Worm (Caenorhabditis elegans) whole organism, L4 larva: Measurements from ENCODE around the gene C16D9.5.

Source experiments
- F49E8.2 ChIP-seq: sonication (generic microtip); optimal IDR thresholded peaks from 2 replicates; lab custom pipeline; 2016; ENCODE audit warnings: missing compliant biosample characterization, mild to moderate bottlenecking, missing genetic modification characterization, borderline replicate concordance
- T20F7.1 ChIP-seq: fragments of 200-800 bp; sonication (Bioruptor generic); optimal IDR thresholded peaks from 2 replicates; lab custom pipeline; 2018; ENCODE audit warnings: mild to moderate bottlenecking, missing genetic modification characterization, missing compliant biosample characterization
- Y48G9A.11 ChIP-seq: fragments of 200-800 bp; sonication (Bioruptor generic); IDR thresholded peaks from 2 replicates; pipeline ENCODE4 v1.3.6; 2022; ENCODE audit warnings: missing genetic modification reagents, missing genetic modification characterization, missing compliant biosample characterization
- Y75B8A.6 ChIP-seq: fragments of 200-800 bp; sonication (Bioruptor generic); IDR thresholded peaks from 2 replicates; pipeline ENCODE4 v1.3.6; 2022; ENCODE audit warnings: missing genetic modification reagents, missing genetic modification characterization, missing compliant biosample characterization
- aha-1 ChIP-seq: fragments of 150-350 bp; peaks from one replicate; lab custom pipeline; 2014; ENCODE audit warnings: missing biosample characterization, missing genetic modification characterization
- ama-1 ChIP-seq: fragments of 150-350 bp; optimal IDR thresholded peaks from 2 replicates; lab custom pipeline; 2014; ENCODE audit warnings: inconsistent platforms, mixed read lengths
- ceh-28 ChIP-seq: fragments of 150-350 bp; optimal IDR thresholded peaks from 2 replicates; lab custom pipeline; 2014; ENCODE audit warnings: missing biosample characterization, missing genetic modification reagents, missing genetic modification characterization
- ceh-32 ChIP-seq: sonication (generic microtip); optimal IDR thresholded peaks from 2 replicates; lab custom pipeline; 2016; ENCODE audit warnings: mild to moderate bottlenecking, missing genetic modification characterization, missing compliant biosample characterization; ENCODE audit not compliant: poor library complexity
- daf-12 ChIP-seq: fragments of 150-350 bp; optimal IDR thresholded peaks from 2 replicates; lab custom pipeline; 2014; ENCODE audit warnings: missing biosample characterization, missing genetic modification reagents, missing genetic modification characterization
- daf-16 ChIP-seq, 3 experiments: sonication (generic microtip); optimal IDR thresholded peaks; 2 replicates each; lab custom pipeline; 2016 to 2017; ENCODE audit warnings: missing genetic modification characterization in 3 of 3, missing genetic modification reagents in 3 of 3, mild to moderate bottlenecking in 2 of 3, missing compliant biosample characterization in 2 of 3, missing biosample characterization in 1 of 3, moderate library complexity in 1 of 3
- dmd-6 ChIP-seq: fragments of 200-800 bp; sonication (Bioruptor generic); IDR thresholded peaks from 2 replicates; pipeline ENCODE4 v1.3.6; 2022; ENCODE audit warnings: missing genetic modification reagents, missing genetic modification characterization, missing compliant biosample characterization
- dpl-1 ChIP-seq: fragments of 150-350 bp; optimal IDR thresholded peaks from 2 replicates; lab custom pipeline; 2014; ENCODE audit warnings: missing biosample characterization, missing genetic modification reagents, missing genetic modification characterization
- dve-1 ChIP-seq: sonication (generic microtip); optimal IDR thresholded peaks from 2 replicates; lab custom pipeline; 2017; ENCODE audit warnings: antibody characterized with exemption, mild to moderate bottlenecking, missing genetic modification characterization, missing compliant biosample characterization; ENCODE audit not compliant: insufficient read depth
- fkh-10 ChIP-seq: fragments of 150-350 bp; optimal IDR thresholded peaks from 2 replicates; lab custom pipeline; 2014; ENCODE audit warnings: missing biosample characterization, missing genetic modification reagents, missing genetic modification characterization
- hif-1 ChIP-seq, 2 experiments: sonication (generic microtip); optimal IDR thresholded peaks; 2 replicates each; lab custom pipeline; 2016 to 2017; ENCODE audit warnings: missing compliant biosample characterization in 2 of 2, missing genetic modification characterization in 2 of 2, missing genetic modification reagents in 2 of 2, missing genotype in 2 of 2, mild to moderate bottlenecking in 1 of 2
- hlh-11 ChIP-seq: fragments of 200-800 bp; sonication (Bioruptor generic); optimal IDR thresholded peaks from 2 replicates; lab custom pipeline; 2018; ENCODE audit warnings: mild to moderate bottlenecking, missing genetic modification characterization, missing compliant biosample characterization
- hlh-30 ChIP-seq: sonication (generic microtip); optimal IDR thresholded peaks from 2 replicates; lab custom pipeline; 2017; ENCODE audit warnings: antibody characterized with exemption, mild to moderate bottlenecking, missing genetic modification characterization, missing compliant biosample characterization; ENCODE audit not compliant: insufficient read depth
- lin-1 ChIP-seq: fragments of 200-800 bp; sonication (Bioruptor generic); IDR thresholded peaks from 2 replicates; pipeline ENCODE4 v1.3.6; 2022; ENCODE audit warnings: missing genetic modification reagents, missing genetic modification characterization, missing compliant biosample characterization
- lin-15B ChIP-seq: fragments of 150-350 bp; sonication (generic microtip); optimal IDR thresholded peaks from 3 replicates; lab custom pipeline; 2014; ENCODE audit warnings: missing biosample characterization, missing genetic modification characterization
- lin-38 ChIP-seq: fragments of 200-800 bp; sonication (Bioruptor generic); IDR thresholded peaks from 2 replicates; pipeline ENCODE4 v1.3.6; 2022; ENCODE audit warnings: missing genetic modification reagents, missing genetic modification characterization, missing compliant biosample characterization
- lsy-2 ChIP-seq, 2 experiments: fragments of 150-350 bp in 1 of 2; sonication (generic microtip) in 1 of 2; optimal IDR thresholded peaks; 2 replicates each; lab custom pipeline; 2014 to 2017; ENCODE audit warnings: missing biosample characterization in 2 of 2, missing genetic modification characterization in 2 of 2
- mdt-29 ChIP-seq: fragments of 200-800 bp; sonication (Bioruptor generic); IDR thresholded peaks from 2 replicates; pipeline ENCODE4 v1.3.6; 2022; ENCODE audit warnings: missing genetic modification reagents, missing genetic modification characterization, missing compliant biosample characterization
- mep-1 ChIP-seq: fragments of 150-350 bp; sonication (generic microtip); optimal IDR thresholded peaks from 3 replicates; lab custom pipeline; 2014; ENCODE audit warnings: missing biosample characterization, missing genetic modification characterization
- mes-2 ChIP-seq: sonication (generic microtip); optimal IDR thresholded peaks from 2 replicates; lab custom pipeline; 2016; ENCODE audit warnings: missing genotype, mild to moderate bottlenecking, missing genetic modification characterization, missing compliant biosample characterization; ENCODE audit not compliant: poor library complexity, severe bottlenecking
- mxl-3 ChIP-seq: fragments of 200-800 bp; sonication (Bioruptor generic); optimal IDR thresholded peaks from 2 replicates; lab custom pipeline; 2018; ENCODE audit warnings: mild to moderate bottlenecking, missing genetic modification characterization, missing compliant biosample characterization
- nhr-111 ChIP-seq: fragments of 200-800 bp; sonication (Bioruptor generic); optimal IDR thresholded peaks from 2 replicates; lab custom pipeline; 2018; ENCODE audit warnings: mild to moderate bottlenecking, missing genetic modification characterization, missing compliant biosample characterization
- nhr-28 ChIP-seq: fragments of 150-350 bp; optimal IDR thresholded peaks from 2 replicates; lab custom pipeline; 2014; ENCODE audit warnings: missing biosample characterization, missing genetic modification characterization
- php-3 ChIP-seq: fragments of 200-800 bp; sonication (Bioruptor generic); IDR thresholded peaks from 2 replicates; pipeline ENCODE4 v1.3.6; 2022; ENCODE audit warnings: missing genetic modification reagents, missing genetic modification characterization, missing compliant biosample characterization
- pqm-1 ChIP-seq: sonication (generic microtip); optimal IDR thresholded peaks from 2 replicates; lab custom pipeline; 2017; ENCODE audit warnings: missing biosample characterization, missing genetic modification characterization
- rbr-2 ChIP-seq: sonication (generic microtip); optimal IDR thresholded peaks from 2 replicates; lab custom pipeline; 2016; ENCODE audit warnings: missing genotype, missing genetic modification characterization, missing compliant biosample characterization
- tra-1 ChIP-seq: fragments of 200-800 bp; sonication (Bioruptor generic); IDR thresholded peaks from 2 replicates; pipeline ENCODE4 v1.3.6; 2022; ENCODE audit warnings: missing genetic modification reagents, missing genetic modification characterization, missing compliant biosample characterization
- unc-62 ChIP-seq, 3 experiments: fragments of 150-350 bp in 1 of 3; sonication (generic microtip); optimal IDR thresholded peaks in 2 of 3; peaks in 1 of 3; 1 replicate in 1 of 3; 2 replicates in 2 of 3; lab custom pipeline; 2014 to 2017; ENCODE audit warnings: missing biosample characterization in 3 of 3, missing genetic modification characterization in 3 of 3, missing genetic modification reagents in 3 of 3, missing genotype in 1 of 3
- ztf-7 ChIP-seq: fragments of 150-350 bp; optimal IDR thresholded peaks from 2 replicates; lab custom pipeline; 2014; ENCODE audit warnings: missing biosample characterization, missing genetic modification characterization

C16D9.5 gene

DNA sequence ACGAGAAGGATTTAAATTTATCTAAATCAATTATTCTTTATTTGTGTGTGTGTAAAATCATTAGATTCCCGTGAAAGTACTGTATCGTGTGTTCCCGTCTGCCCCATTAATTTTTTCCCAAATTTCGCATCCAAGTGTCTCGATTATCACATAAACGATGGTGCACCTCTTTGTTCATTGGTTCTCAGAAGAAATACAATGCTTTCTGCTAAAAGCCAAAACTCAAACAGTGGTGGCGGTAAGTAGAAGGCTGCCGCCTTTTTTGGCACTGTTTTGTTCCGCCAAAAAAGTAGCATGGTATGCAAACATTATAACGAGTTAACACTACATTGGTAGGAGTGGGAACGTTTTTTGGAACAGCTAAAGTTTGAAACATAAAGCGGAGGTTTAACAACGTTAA, 21.9 kb downstream of the C16D9.5 start:
- TF ChIP-seq F49E8.2 (peak; percentile 9), lin-38 (peak; percentile 38), ztf-7 (tag; lab: Kevin White, UChicago) (no peak)

DNA sequence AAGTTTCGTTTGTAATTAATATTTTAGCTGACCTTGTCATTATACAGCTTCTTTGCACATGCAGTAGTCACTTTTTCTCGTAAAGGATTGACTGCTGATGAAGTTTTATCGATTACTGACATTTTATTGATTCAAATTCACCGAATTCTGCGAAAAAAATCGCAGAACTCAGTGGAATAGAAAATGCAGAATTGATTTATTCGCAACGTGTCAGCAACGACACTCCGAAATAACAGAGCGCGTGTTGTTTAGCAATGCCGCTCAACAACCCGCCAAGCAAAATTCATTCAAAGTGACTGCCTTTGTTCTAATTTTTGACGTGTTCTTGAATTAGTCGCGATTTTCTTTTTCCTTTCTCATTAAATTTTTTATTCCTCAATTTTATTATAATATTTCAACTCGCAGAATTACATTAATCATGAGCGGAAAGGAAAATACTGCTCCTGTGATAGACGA, 24.2 kb downstream of the C16D9.5 start, which contains the start of the genes cogc-6 and air-1:
Gene cogc-6, minus strand, starts transcription at position 234 of the 456 bp plus-strand sequence.
Gene air-1, plus strand, starts transcription at position 406 of the 456 bp plus-strand sequence.
- no peak for TF ChIP-seq nhr-111
- peak; percentile 86 for TF ChIP-seq Y48G9A.11 (GFP tag; lab: Robert Waterston, UW)
- TF ChIP-seq mes-2 (tag; lab: Kevin White, UChicago), result peak; percentile 47
- peak; percentile 57 for TF ChIP-seq dpl-1 (GFP tag; lab: Kevin White, UChicago)
- TF ChIP-seq daf-16 (GFP tag; optimal IDR thresholded peaks at IDR 0.05; lab: Kevin White, UChicago), result no peak
- TF ChIP-seq daf-16 (tag; optimal IDR thresholded peaks at IDR 0.05; lab: Kevin White, UChicago), result peak; percentile 3
- peak; percentile 94 for TF ChIP-seq T20F7.1 (GFP tag; lab: Kevin White, UChicago)
- no peak for TF ChIP-seq ama-1 (lab: Kevin White, UChicago)
- no peak for TF ChIP-seq lin-15B (tag; lab: Kevin White, UChicago)
- TF ChIP-seq lsy-2 (tag; optimal IDR thresholded peaks at IDR 0.05; lab: Kevin White, UChicago), result peak in 1 of 2 experiments; percentile 29

DNA sequence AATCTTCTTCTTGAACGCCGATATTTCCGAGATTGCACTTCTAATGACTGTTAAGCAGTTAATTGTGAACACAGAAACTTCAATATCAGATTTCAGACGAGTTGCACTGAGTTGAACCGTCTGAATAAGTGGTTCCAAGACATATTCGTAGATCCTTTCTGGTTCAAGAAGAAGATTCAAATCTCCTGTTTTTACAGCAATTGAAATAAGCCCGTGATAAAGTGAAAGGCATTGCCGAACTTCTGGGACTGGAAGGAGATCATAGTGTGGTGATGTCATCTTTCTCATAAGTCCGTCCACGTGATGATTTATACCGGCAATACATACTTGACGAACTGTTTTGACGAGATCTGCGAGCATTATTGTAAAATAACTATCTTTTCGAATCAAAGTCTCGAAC, 25.8 kb downstream of the C16D9.5 start:
- TF ChIP-seq mes-2 (tag; lab: Kevin White, UChicago), result no peak
- peak in 1 of 2 experiments; percentile 96 for TF ChIP-seq unc-62 (GFP tag; optimal IDR thresholded peaks at IDR 0.05 in 1 of 2; lab: Kevin White, UChicago)
- no peak for TF ChIP-seq unc-62 (tag; optimal IDR thresholded peaks at IDR 0.05; lab: Kevin White, UChicago)

ce11 chrV:8217661-8218265, 27.6 kb downstream of the C16D9.5 start, which contains the start of gene K07C11.8:
Gene K07C11.8, minus strand, starts transcription at chrV:8217884.
- TF ChIP-seq nhr-28 (tag; lab: Kevin White, UChicago) (peak; percentile 50), ceh-32 (tag; lab: Kevin White, UChicago) (no peak), mxl-3 (GFP tag; lab: Kevin White, UChicago) (peak; percentile 34), hlh-30 (peak; percentile 7), fkh-10 (GFP tag; lab: Kevin White, UChicago) (peak; percentile 23), unc-62 (GFP tag; optimal IDR thresholded peaks at IDR 0.05 in 1 of 2; lab: Kevin White, UChicago) (peak in 1 of 2 experiments; percentile 69), unc-62 (tag; optimal IDR thresholded peaks at IDR 0.05; lab: Kevin White, UChicago) (no peak), mes-2 (tag; lab: Kevin White, UChicago) (no peak), dve-1 (tag; lab: Kevin White, UChicago) (peak; percentile 25), aha-1 (peak; percentile 44), mep-1 (tag; lab: Kevin White, UChicago) (no peak), daf-12 (tag; lab: Kevin White, UChicago) (no peak), lin-1 (GFP tag; lab: Robert Waterston, UW) (peak; percentile 14; the same call in 1 of the 2 replicates), daf-16 (GFP tag; optimal IDR thresholded peaks at IDR 0.05; lab: Kevin White, UChicago) (no peak), daf-16 (tag; optimal IDR thresholded peaks at IDR 0.05; lab: Kevin White, UChicago) (peak; percentile 10), Y48G9A.11 (GFP tag; lab: Robert Waterston, UW) (no peak), tra-1 (GFP tag; lab: Robert Waterston, UW) (peak; percentile 32; the same call in 1 of the 2 replicates), dmd-6 (GFP tag; lab: Robert Waterston, UW) (peak; percentile 78), hlh-11 (tag; lab: Kevin White, UChicago) (peak; percentile 71), mdt-29 (GFP tag; lab: Robert Waterston, UW) (peak; percentile 23; the same call in 1 of the 2 replicates), pqm-1 (tag; lab: Kevin White, UChicago) (no peak)

- TF ChIP-seq daf-16 (GFP tag; optimal IDR thresholded peaks at IDR 0.05; lab: Kevin White, UChicago) (no peak), daf-16 (tag; optimal IDR thresholded peaks at IDR 0.05; lab: Kevin White, UChicago) (peak; percentile 60), fkh-10 (GFP tag; lab: Kevin White, UChicago) (no peak), dve-1 (tag; lab: Kevin White, UChicago) (peak; percentile 45), hif-1 (tag; optimal IDR thresholded peaks at IDR 0.05; lab: Kevin White, UChicago) (peak in 1 of 2 experiments; percentile 23), aha-1 (no peak), nhr-28 (tag; lab: Kevin White, UChicago) (peak; percentile 25), ceh-28 (no peak), hlh-11 (tag; lab: Kevin White, UChicago) (peak; percentile 63), rbr-2 (tag; lab: Kevin White, UChicago) (no peak), lin-1 (GFP tag; lab: Robert Waterston, UW) (peak; percentile 53), lin-38 (no peak), tra-1 (GFP tag; lab: Robert Waterston, UW) (peak; percentile 53; the same call in 1 of the 2 replicates), pqm-1 (tag; lab: Kevin White, UChicago) (peak; percentile 66), dmd-6 (GFP tag; lab: Robert Waterston, UW) (peak; percentile 81), Y75B8A.6 (GFP tag; lab: Robert Waterston, UW) (no peak), php-3 (GFP tag; lab: Robert Waterston, UW) (peak; percentile 77)
- TF ChIP-seq, all 104 proteins: peak for 10
These were observed 28.2 kb downstream of the C16D9.5 start for ce11 chrV:8217118-8217517.
